Fruit fly (Drosophila melanogaster) whole organism, embryonic: Measurements from ENCODE around the gene Rai1.

Experiments
- Abd-B ChIP-seq: fragments of 200-800 bp; sonication (Bioruptor generic); optimal IDR thresholded peaks from 2 replicates; lab custom pipeline; 2018; ENCODE audit warnings: missing biosample characterization, mild to moderate bottlenecking, missing genetic modification characterization, moderate library complexity
- Adf1 ChIP-seq: fragments of 200-800 bp; sonication (Bioruptor generic); IDR thresholded peaks from 2 replicates; pipeline ENCODE4 v1.3.6; 2022; ENCODE audit warnings: missing biosample characterization, missing genetic modification characterization
- Bgb ChIP-seq: fragments of 200-800 bp; sonication (Bioruptor generic); IDR thresholded peaks from 2 replicates; pipeline ENCODE4 v1.3.6; 2022; ENCODE audit warnings: missing biosample characterization, missing genetic modification characterization; ENCODE audit not compliant: partially characterized antibody
- CG10431 ChIP-seq: fragments of 200-800 bp; sonication (Bioruptor generic); optimal IDR thresholded peaks from 3 replicates; lab custom pipeline; 2018; ENCODE audit warnings: missing biosample characterization, mild to moderate bottlenecking, missing genetic modification characterization
- CG10543 ChIP-seq: fragments of 200-800 bp; sonication (Bioruptor generic); optimal IDR thresholded peaks from 3 replicates; lab custom pipeline; 2017; ENCODE audit warnings: missing biosample characterization, mild to moderate bottlenecking, missing genetic modification characterization, moderate library complexity
- CG12155 ChIP-seq: fragments of 200-800 bp; sonication (Bioruptor generic); optimal IDR thresholded peaks from 3 replicates; lab custom pipeline; 2016; ENCODE audit warnings: missing biosample characterization, missing genetic modification characterization
- CG13894 ChIP-seq: fragments of 200-800 bp; sonication (Bioruptor generic); optimal IDR thresholded peaks from 3 replicates; lab custom pipeline; 2018; ENCODE audit warnings: missing biosample characterization, mild to moderate bottlenecking, missing genetic modification characterization, moderate library complexity
- CG14965 ChIP-seq: fragments of 200-800 bp; sonication (Bioruptor generic); optimal IDR thresholded peaks from 2 replicates; lab custom pipeline; 2016; ENCODE audit warnings: missing biosample characterization, missing genetic modification characterization, borderline replicate concordance
- CG15269 ChIP-seq: fragments of 200-800 bp; sonication (Bioruptor generic); optimal IDR thresholded peaks from 2 replicates; lab custom pipeline; 2018; ENCODE audit warnings: missing biosample characterization, mild to moderate bottlenecking, missing genetic modification characterization, moderate library complexity
- CG1647 ChIP-seq: fragments of 200-800 bp; sonication (Bioruptor generic); optimal IDR thresholded peaks from 3 replicates; lab custom pipeline; 2016; ENCODE audit warnings: missing biosample characterization, missing genetic modification characterization
- CG17361 ChIP-seq: fragments of 200-800 bp; sonication (Bioruptor generic); IDR thresholded peaks from 3 replicates; pipeline ENCODE4 v1.3.6; 2022; ENCODE audit warnings: missing biosample characterization, missing genetic modification characterization
- CG31224 ChIP-seq: fragments of 200-800 bp; sonication (Bioruptor generic); IDR thresholded peaks from 2 replicates; pipeline ENCODE4 v1.3.6; 2022; ENCODE audit warnings: missing biosample characterization, missing genetic modification characterization
- CG34224 ChIP-seq: fragments of 200-800 bp; sonication (Bioruptor generic); IDR thresholded peaks from 3 replicates; pipeline ENCODE4 v1.3.6; 2022; ENCODE audit warnings: missing biosample characterization, missing genetic modification characterization; ENCODE audit not compliant: partially characterized antibody
- CG42726 ChIP-seq: fragments of 200-800 bp; sonication (Bioruptor generic); IDR thresholded peaks from 2 replicates; pipeline ENCODE4 v1.3.6; 2022; ENCODE audit warnings: missing biosample characterization, missing genetic modification characterization; ENCODE audit not compliant: partially characterized antibody
- CG4328 ChIP-seq: fragments of 200-800 bp; sonication (Bioruptor generic); optimal IDR thresholded peaks from 3 replicates; lab custom pipeline; 2017; ENCODE audit warnings: missing biosample characterization, missing genetic modification reagents, missing genetic modification characterization
- CG7987 ChIP-seq: fragments of 200-800 bp; sonication (Bioruptor generic); optimal IDR thresholded peaks from 2 replicates; lab custom pipeline; 2018; ENCODE audit warnings: missing biosample characterization, mild to moderate bottlenecking, missing genetic modification characterization, moderate library complexity
- CG8765 ChIP-seq: fragments of 200-800 bp; sonication (Bioruptor generic); IDR thresholded peaks from 2 replicates; pipeline ENCODE4 v1.3.6; 2022; ENCODE audit warnings: missing biosample characterization, missing genetic modification characterization
- CG9727 ChIP-seq: fragments of 200-800 bp; sonication (Bioruptor generic); optimal IDR thresholded peaks from 3 replicates; lab custom pipeline; 2017; ENCODE audit warnings: missing biosample characterization, mild to moderate bottlenecking, missing genetic modification characterization
- CoRest ChIP-seq: fragments of 200-800 bp; sonication (Bioruptor generic); optimal IDR thresholded peaks from 3 replicates; lab custom pipeline; 2018; ENCODE audit warnings: missing biosample characterization, mild to moderate bottlenecking, missing genetic modification characterization, moderate library complexity
- Dp ChIP-seq: fragments of 200-800 bp; sonication (Bioruptor generic); optimal IDR thresholded peaks from 2 replicates; lab custom pipeline; 2018; ENCODE audit warnings: missing biosample characterization, mild to moderate bottlenecking, missing genetic modification characterization, moderate library complexity
- H2.0 ChIP-seq: fragments of 200-800 bp; sonication (Bioruptor generic); IDR thresholded peaks from 2 replicates; pipeline ENCODE4 v1.3.6; 2022; ENCODE audit warnings: missing biosample characterization, missing genetic modification characterization
- Hey ChIP-seq: fragments of 200-800 bp; sonication (Bioruptor generic); optimal IDR thresholded peaks from 3 replicates; lab custom pipeline; 2018; ENCODE audit warnings: missing biosample characterization, mild to moderate bottlenecking, missing genetic modification characterization
- Hr39 ChIP-seq: fragments of >200 bp; optimal IDR thresholded peaks from 2 replicates; lab custom pipeline; 2017
- Jarid2 ChIP-seq: fragments of 200-800 bp; sonication (Bioruptor generic); optimal IDR thresholded peaks from 3 replicates; lab custom pipeline; 2017; ENCODE audit warnings: mild to moderate bottlenecking, missing biosample characterization, missing genetic modification reagents, missing genetic modification characterization
- Kr ChIP-seq: fragments of 200-800 bp; sonication (Bioruptor generic); optimal IDR thresholded peaks from 2 replicates; lab custom pipeline; 2017; ENCODE audit warnings: missing biosample characterization, mild to moderate bottlenecking, missing genetic modification characterization
- Med ChIP-seq: fragments of 200-800 bp; sonication (Bioruptor generic); peaks from one replicate; lab custom pipeline; 2016; ENCODE audit warnings: missing biosample characterization, missing genetic modification characterization, mild to moderate bottlenecking, inconsistent platforms, moderate library complexity
- NC2α ChIP-seq: fragments of 200-800 bp; sonication (Bioruptor generic); optimal IDR thresholded peaks from 2 replicates; lab custom pipeline; 2016; ENCODE audit warnings: missing biosample characterization, missing genetic modification characterization
- Nf-YA ChIP-seq: fragments of 200-800 bp; sonication (Bioruptor generic); IDR thresholded peaks from 2 replicates; pipeline ENCODE4 v1.3.6; 2022; ENCODE audit warnings: missing biosample characterization, missing genetic modification characterization
- Opbp ChIP-seq: fragments of 200-800 bp; sonication (Bioruptor generic); IDR thresholded peaks from 3 replicates; pipeline ENCODE4 v1.3.6; 2022; ENCODE audit warnings: missing biosample characterization, missing genetic modification characterization; ENCODE audit not compliant: partially characterized antibody
- Poxn ChIP-seq: fragments of 200-800 bp; sonication (Bioruptor generic); IDR thresholded peaks from 2 replicates; pipeline ENCODE4 v1.3.6; 2022; ENCODE audit warnings: missing biosample characterization, missing genetic modification characterization
- Sox100B ChIP-seq: fragments of 200-800 bp; sonication (Bioruptor generic); optimal IDR thresholded peaks from 3 replicates; lab custom pipeline; 2018; ENCODE audit warnings: missing biosample characterization, mild to moderate bottlenecking, missing genetic modification characterization
- ara ChIP-seq: fragments of 200-800 bp; sonication (Bioruptor generic); IDR thresholded peaks from 2 replicates; pipeline ENCODE4 v1.3.6; 2022; ENCODE audit warnings: missing biosample characterization, missing genetic modification characterization
- az2 ChIP-seq: fragments of 200-800 bp; sonication (Bioruptor generic); optimal IDR thresholded peaks from 3 replicates; lab custom pipeline; 2016; ENCODE audit warnings: missing biosample characterization, missing genetic modification characterization
- btn ChIP-seq: fragments of 200-800 bp; sonication (Bioruptor generic); optimal IDR thresholded peaks from 2 replicates; lab custom pipeline; 2016; ENCODE audit warnings: missing biosample characterization, missing genetic modification characterization
- croc ChIP-seq: fragments of 200-800 bp; sonication (Bioruptor generic); conservative IDR thresholded peaks from 3 replicates; pipeline ENCODE4 v1.3.6; 2022; ENCODE audit warnings: missing biosample characterization, missing genetic modification characterization
- dm ChIP-seq: fragments of 200-800 bp; sonication (Bioruptor generic); optimal IDR thresholded peaks from 3 replicates; lab custom pipeline; 2016; ENCODE audit warnings: missing biosample characterization, missing genetic modification characterization
- grau ChIP-seq: fragments of 200-800 bp; optimal IDR thresholded peaks from 3 replicates; lab custom pipeline; 2019; ENCODE audit warnings: missing biosample characterization, mild to moderate bottlenecking, missing genetic modification characterization, moderate library complexity
- gsb-n ChIP-seq: fragments of 200-800 bp; sonication (Bioruptor generic); optimal IDR thresholded peaks from 3 replicates; lab custom pipeline; 2018; ENCODE audit warnings: missing biosample characterization, mild to moderate bottlenecking, missing genetic modification characterization
- hth ChIP-seq: fragments of >200 bp; optimal IDR thresholded peaks from 2 replicates; lab custom pipeline; 2017; ENCODE audit warnings: inconsistent platforms
- ken ChIP-seq: fragments of 200-800 bp; sonication (Bioruptor generic); IDR thresholded peaks from 3 replicates; pipeline ENCODE4 v1.3.6; 2022; ENCODE audit warnings: missing biosample characterization, missing genetic modification characterization
- kni ChIP-seq: fragments of 200-800 bp; sonication (Bioruptor generic); optimal IDR thresholded peaks from 3 replicates; lab custom pipeline; 2017; ENCODE audit warnings: mild to moderate bottlenecking, missing biosample characterization, missing genetic modification reagents, missing genetic modification characterization
- knrl ChIP-seq: fragments of 200-800 bp; sonication (Bioruptor generic); IDR thresholded peaks from 3 replicates; pipeline ENCODE4 v1.3.6; 2022; ENCODE audit warnings: missing biosample characterization, missing genetic modification characterization; ENCODE audit not compliant: partially characterized antibody
- lola ChIP-seq, 3 experiments: fragments of >200 bp in 2 of 3; fragments of 200-800 bp in 1 of 3; sonication (Bioruptor generic) in 1 of 3; optimal IDR thresholded peaks; 2 replicates each; lab custom pipeline; 2017 to 2019; ENCODE audit warnings: missing biosample characterization in 3 of 3, missing genetic modification characterization in 3 of 3, mild to moderate bottlenecking in 1 of 3, moderate library complexity in 1 of 3
- maf-S ChIP-seq: fragments of 200-800 bp; sonication (Bioruptor generic); optimal IDR thresholded peaks from 2 replicates; lab custom pipeline; 2016; ENCODE audit warnings: missing biosample characterization, missing genetic modification characterization
- pzg ChIP-seq: fragments of 200-800 bp; sonication (Bioruptor generic); optimal IDR thresholded peaks from 3 replicates; lab custom pipeline; 2018; ENCODE audit warnings: missing biosample characterization, mild to moderate bottlenecking, missing genetic modification characterization, moderate library complexity
- salm ChIP-seq: fragments of 200-800 bp; sonication (Bioruptor generic); optimal IDR thresholded peaks from 2 replicates; lab custom pipeline; 2018; ENCODE audit warnings: missing biosample characterization, mild to moderate bottlenecking, missing genetic modification characterization
- sd ChIP-seq: fragments of 200-800 bp; sonication (Bioruptor generic); optimal IDR thresholded peaks from 3 replicates; lab custom pipeline; 2018; ENCODE audit warnings: missing biosample characterization, mild to moderate bottlenecking, missing genetic modification characterization, moderate library complexity
- sug ChIP-seq: fragments of 200-800 bp; optimal IDR thresholded peaks from 2 replicates; lab custom pipeline; 2019; ENCODE audit warnings: missing biosample characterization, mild to moderate bottlenecking, missing genetic modification characterization, moderate library complexity
- tin ChIP-seq: fragments of 200-800 bp; sonication (Bioruptor generic); optimal IDR thresholded peaks from 3 replicates; lab custom pipeline; 2016; ENCODE audit warnings: missing biosample characterization, missing genetic modification characterization
- trem ChIP-seq: fragments of 200-800 bp; optimal IDR thresholded peaks from 3 replicates; lab custom pipeline; 2019; ENCODE audit warnings: missing biosample characterization, mild to moderate bottlenecking, missing genetic modification characterization, moderate library complexity
- trh ChIP-seq: fragments of 200-800 bp; sonication (Bioruptor generic); optimal IDR thresholded peaks from 2 replicates; lab custom pipeline; 2016; ENCODE audit warnings: missing biosample characterization, missing genetic modification characterization

Rai1 gene

DNA sequence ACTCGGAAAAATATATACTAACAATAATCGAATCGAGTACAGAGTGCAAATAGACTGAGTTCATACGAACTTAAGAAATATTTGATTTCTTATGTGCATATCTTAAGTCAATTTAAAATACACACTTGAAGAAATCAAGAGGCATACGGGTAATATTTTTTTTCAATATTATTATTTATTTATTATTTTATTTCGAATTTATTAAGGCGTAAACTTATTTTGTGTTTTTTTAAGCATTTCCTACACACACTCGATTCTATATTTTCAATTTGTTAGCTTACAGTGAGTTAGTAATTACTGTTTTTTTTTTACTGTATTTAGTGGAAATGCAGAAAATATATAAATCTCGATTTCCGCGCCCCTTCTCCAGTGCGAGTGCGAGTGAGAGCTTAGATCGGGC lies 10.1 kb upstream of the Rai1 start (continued):
- no peak for TF ChIP-seq hth (lab: Kevin White, UChicago)
- TF ChIP-seq trh (GFP tag; lab: Kevin White, UChicago), result no peak
- no peak for TF ChIP-seq CG4328 (GFP tag; lab: Kevin White, UChicago)
- TF ChIP-seq btn (GFP tag; lab: Kevin White, UChicago), result no peak
- TF ChIP-seq trem, result no peak
- TF ChIP-seq knrl, result no peak
- no peak for TF ChIP-seq sug (tag; lab: Kevin White, UChicago)
- TF ChIP-seq H2.0, result peak; percentile 24; the same call in 1 of the 2 replicates
- no peak for TF ChIP-seq lola (GFP tag; optimal IDR thresholded peaks at IDR 0.05; lab: Kevin White, UChicago)
- no peak for TF ChIP-seq Jarid2 (GFP tag; lab: Kevin White, UChicago)
- TF ChIP-seq Dp, result no peak
- TF ChIP-seq croc, result no peak
- no peak for TF ChIP-seq kni (GFP tag; lab: Kevin White, UChicago)
- TF ChIP-seq CG34224 (GFP tag; lab: Robert Waterston, UW), result no peak
- no peak for TF ChIP-seq Opbp
- TF ChIP-seq Kr (GFP tag; lab: Kevin White, UChicago), result no peak
- no peak for TF ChIP-seq Med (GFP tag; lab: Kevin White, UChicago)
- TF ChIP-seq CG10543 (GFP tag; lab: Kevin White, UChicago), result no peak
- no peak for TF ChIP-seq CG8765 (GFP tag; lab: Robert Waterston, UW)
- no peak for TF ChIP-seq Poxn (GFP tag; lab: Robert Waterston, UW)
- TF ChIP-seq ken (GFP tag; lab: Robert Waterston, UW), result no peak
- no peak for TF ChIP-seq az2 (GFP tag; lab: Kevin White, UChicago)
- peak; percentile 49 for TF ChIP-seq CG15269
- no peak for TF ChIP-seq Nf-YA
- TF ChIP-seq sd (tag; lab: Kevin White, UChicago), result no peak
- TF ChIP-seq Abd-B (GFP tag; lab: Kevin White, UChicago), result no peak
- TF ChIP-seq ara, result no peak
- TF ChIP-seq CG14965 (GFP tag; lab: Kevin White, UChicago), result no peak
- peak; percentile 35 for TF ChIP-seq grau (tag; lab: Kevin White, UChicago)
- TF ChIP-seq salm (tag; lab: Kevin White, UChicago), result no peak
- TF ChIP-seq CG10431 (GFP tag; lab: Kevin White, UChicago), result no peak
- no peak for TF ChIP-seq CG12155 (GFP tag; lab: Kevin White, UChicago)
- TF ChIP-seq tin (GFP tag; lab: Kevin White, UChicago), result no peak
- TF ChIP-seq maf-S (GFP tag; lab: Kevin White, UChicago), result no peak
- no peak for TF ChIP-seq CG1647 (GFP tag; lab: Kevin White, UChicago)
- peak; percentile 11 for TF ChIP-seq CG9727 (GFP tag; lab: Kevin White, UChicago)
- no peak for TF ChIP-seq CG31224 (GFP tag; lab: Robert Waterston, UW)
- no peak for TF ChIP-seq CG7987 (GFP tag; lab: Kevin White, UChicago)
- TF ChIP-seq Hr39 (lab: Kevin White, UChicago), result no peak
- TF ChIP-seq Adf1 (GFP tag; lab: Robert Waterston, UW), result no peak
- TF ChIP-seq NC2α (GFP tag; lab: Kevin White, UChicago), result no peak
- peak; percentile 48; the same call in 2 of the 3 replicates for TF ChIP-seq CG17361
- TF ChIP-seq Bgb (GFP tag; lab: Robert Waterston, UW), result no peak
- no peak for TF ChIP-seq CG13894 (tag; lab: Kevin White, UChicago)
- TF ChIP-seq CG42726 (GFP tag; lab: Robert Waterston, UW), result no peak
- TF ChIP-seq Hey (tag; lab: Kevin White, UChicago), result no peak
- no peak for TF ChIP-seq gsb-n
- no peak for TF ChIP-seq pzg (GFP tag; lab: Kevin White, UChicago)
- peak; percentile 48 for TF ChIP-seq Sox100B
- peak; percentile 39 for TF ChIP-seq CoRest (tag; lab: Kevin White, UChicago)
- TF ChIP-seq dm (GFP tag; lab: Kevin White, UChicago), result no peak
